Worm (Caenorhabditis elegans): ENCODE measurements around the gene lbp-7.

Gene lbp-7

DNA sequence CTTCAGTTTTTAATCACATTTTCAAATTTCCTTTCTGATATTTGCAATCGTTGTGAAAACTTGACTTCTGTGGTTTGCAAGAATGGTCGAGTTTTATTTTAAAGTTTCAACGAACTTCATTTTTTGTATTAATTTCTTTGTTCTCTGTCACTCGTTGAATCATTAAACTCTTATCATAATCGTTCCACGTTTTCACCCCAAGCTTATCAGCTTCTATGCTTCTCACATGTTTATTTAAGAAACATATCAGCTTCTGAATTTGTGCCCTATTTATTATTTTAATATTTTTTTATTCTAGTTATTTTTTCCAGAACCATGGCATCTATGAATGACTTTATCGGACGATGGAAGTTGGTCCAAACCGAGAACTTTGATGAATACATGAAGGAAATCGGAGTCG, at the start of gene lbp-7:
Gene lbp-7 (plus strand): TSS at position 312 of the 400 bp plus-strand sequence.
- TF ChIP-seq elt-2 (tag; optimal IDR thresholded peaks at IDR 0.05) (peak; percentile 86), pag-3 (tag; optimal IDR thresholded peaks at IDR 0.05; ENCODE audit: borderline replicate concordance, insufficient read depth) (no peak), unc-86 (tag; optimal IDR thresholded peaks at IDR 0.05) (no peak), nhr-20 (tag; optimal IDR thresholded peaks at IDR 0.05) (peak; percentile 5), irx-1 (tag; optimal IDR thresholded peaks at IDR 0.05) (no peak), rnt-1 (tag; optimal IDR thresholded peaks at IDR 0.05) (no peak), tlp-1 (tag; optimal IDR thresholded peaks at IDR 0.05) (peak; percentile 8)

DNA sequence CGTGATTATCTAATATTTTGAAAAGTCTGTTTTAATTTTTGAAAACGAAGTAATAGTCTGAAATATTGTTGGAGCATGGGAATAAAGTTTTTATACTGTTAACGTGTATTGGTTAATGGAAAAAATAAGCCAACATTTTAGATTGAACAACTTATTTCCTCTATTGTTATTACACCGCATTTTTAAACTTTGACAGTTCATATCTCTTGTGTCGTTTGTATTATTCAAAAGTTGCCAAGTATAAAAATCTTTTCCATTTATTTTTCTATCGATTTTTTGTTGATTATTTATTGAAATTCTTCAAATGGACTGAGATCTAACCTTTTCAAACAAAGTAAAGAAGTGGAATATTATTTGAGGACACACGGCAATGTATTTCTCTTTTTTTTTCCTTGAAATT, 48.5 kb upstream of the lbp-7 start, which contains the start of gene str-165:
Gene str-165 (plus strand): TSS at position 301 of the 400 bp plus-strand sequence.
- TF ChIP-seq lsy-2 (tag; optimal IDR thresholded peaks at IDR 0.05) (no peak), nhr-20 (tag; optimal IDR thresholded peaks at IDR 0.05) (no peak), nhr-12 (tag; optimal IDR thresholded peaks at IDR 0.05) (no peak)

- TF ChIP-seq ztf-11 (tag; optimal IDR thresholded peaks at IDR 0.05) (no peak), unc-98 (GFP tag; IDR thresholded peaks at IDR 0.05) (no peak), unc-30 (tag; optimal IDR thresholded peaks at IDR 0.05) (no peak), ces-1 (GFP tag; optimal IDR thresholded peaks at IDR 0.05) (no peak), nhr-84 (tag; optimal IDR thresholded peaks at IDR 0.05) (no peak), lin-39 (tag; optimal IDR thresholded peaks at IDR 0.05) (no peak), lin-15B (tag; optimal IDR thresholded peaks at IDR 0.05) (no peak), egl-27 (tag; optimal IDR thresholded peaks at IDR 0.05) (no peak), unc-130 (tag; optimal IDR thresholded peaks at IDR 0.05) (no peak), nhr-237 (tag; optimal IDR thresholded peaks at IDR 0.05) (no peak), ceh-88 (GFP tag; IDR thresholded peaks at IDR 0.05) (no peak), lsy-2 (tag; optimal IDR thresholded peaks at IDR 0.05) (no peak)
Observed at ce11 chrV:13833951-13834350, 45.4 kb upstream of the lbp-7 start, which contains the start of gene srx-129. Gene srx-129, plus strand, starts transcription at chrV:13834251.

- TF ChIP-seq pax-3 (tag; optimal IDR thresholded peaks at IDR 0.05) (no peak), efl-1 (optimal IDR thresholded peaks at IDR 0.05) (no peak), efl-1 (GFP tag; optimal IDR thresholded peaks at IDR 0.05 in 1 of 2) (peak in 1 of 2 experiments; percentile 47)
Observed at ce11 chrV:13837173-13837572, 42.2 kb upstream of the lbp-7 start, which contains the start of gene srx-128. Gene srx-128, plus strand, starts transcription at chrV:13837473.

- no peak for TF ChIP-seq blmp-1 (tag; optimal IDR thresholded peaks at IDR 0.05)
- TF ChIP-seq F16B12.6 (tag; optimal IDR thresholded peaks at IDR 0.05), result no peak
- TF ChIP-seq alr-1 (tag; optimal IDR thresholded peaks at IDR 0.05; ENCODE audit: borderline replicate concordance), result no peak
- TF ChIP-seq egl-13 (tag; optimal IDR thresholded peaks at IDR 0.05), result no peak
- TF ChIP-seq mdl-1 (tag; optimal IDR thresholded peaks at IDR 0.05), result no peak
- no peak for TF ChIP-seq mep-1 (tag; optimal IDR thresholded peaks at IDR 0.05)
- TF ChIP-seq ztf-11 (tag; optimal IDR thresholded peaks at IDR 0.05), result no peak
- TF ChIP-seq sptf-1 (tag; optimal IDR thresholded peaks at IDR 0.05), result no peak
- TF ChIP-seq lin-14 (GFP tag; optimal IDR thresholded peaks at IDR 0.05), result no peak
- no peak for TF ChIP-seq ceh-82 (tag; optimal IDR thresholded peaks at IDR 0.05)
- TF ChIP-seq zip-4 (GFP tag; optimal IDR thresholded peaks at IDR 0.05), result no peak
- TF ChIP-seq ztf-4 (tag; optimal IDR thresholded peaks at IDR 0.05), result no peak
- TF ChIP-seq nhr-90 (tag; optimal IDR thresholded peaks at IDR 0.05; ENCODE audit: poor library complexity), result no peak
- TF ChIP-seq efl-1 (optimal IDR thresholded peaks at IDR 0.05), result no peak
- no peak for TF ChIP-seq efl-1 (GFP tag; optimal IDR thresholded peaks at IDR 0.05 in 1 of 2)
- TF ChIP-seq C04F5.9 (tag; optimal IDR thresholded peaks at IDR 0.05), result no peak
- TF ChIP-seq lin-15B (tag; optimal IDR thresholded peaks at IDR 0.05), result no peak
Observed at ce11 chrV:13839433-13839832, 39.9 kb upstream of the lbp-7 start, which contains the start of gene F55B12.10. Gene F55B12.10, plus strand, starts transcription at chrV:13839733.

Data from whole organism, L1 larva.